Worm (Caenorhabditis elegans): Measurements from ENCODE around the gene sec-10.

DNA sequence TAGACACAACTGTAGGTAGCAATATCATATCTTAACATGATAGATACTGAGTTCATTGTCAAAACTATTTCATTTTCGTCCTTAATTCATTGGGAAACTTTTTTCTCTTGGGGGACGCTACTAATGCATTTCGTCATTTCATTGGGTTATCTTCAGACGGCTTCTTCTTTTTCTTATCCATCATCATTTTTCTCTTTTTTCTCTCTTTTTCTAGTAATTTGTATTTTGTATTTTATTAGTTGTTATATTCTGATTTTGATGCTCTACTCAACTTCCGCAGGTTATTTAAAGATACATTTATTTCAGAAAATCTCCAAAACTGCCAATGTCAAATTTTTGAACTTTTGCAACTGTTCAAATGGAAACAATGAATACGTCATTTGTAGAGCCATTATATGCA is 38.8 kb downstream of the sec-10 start, which contains the start of gene npr-35:
- TF ChIP-seq ztf-11 (tag; optimal IDR thresholded peaks at IDR 0.05) (no peak), ZK546.5 (tag; optimal IDR thresholded peaks at IDR 0.05) (no peak), R02D3.7 (tag; optimal IDR thresholded peaks at IDR 0.05) (no peak), mdt-29 (GFP tag; IDR thresholded peaks at IDR 0.05) (no peak), saeg-2 (GFP tag; IDR thresholded peaks at IDR 0.05) (no peak), ceh-28 (tag; optimal IDR thresholded peaks at IDR 0.05) (no peak), F26F4.8 (GFP tag; conservative IDR thresholded peaks at IDR 0.05) (no peak), skn-1 (tag; optimal IDR thresholded peaks at IDR 0.05) (no peak), dpl-1 (GFP tag; optimal IDR thresholded peaks at IDR 0.05) (no peak), daf-8 (GFP tag; IDR thresholded peaks at IDR 0.05) (no peak), zag-1 (tag; optimal IDR thresholded peaks at IDR 0.05) (no peak), mxl-3 (GFP tag; optimal IDR thresholded peaks at IDR 0.05) (no peak), F10B5.3 (tag; optimal IDR thresholded peaks at IDR 0.05) (no peak), nhr-76 (tag; optimal IDR thresholded peaks at IDR 0.05) (no peak)
